Fruit fly (Drosophila melanogaster) whole organism, pupa: ENCODE results near the gene eIF4E5.

ENCODE experiments used
- CG10348 ChIP-seq: fragments of 200-800 bp; sonication (Bioruptor generic); IDR thresholded peaks from 2 replicates; pipeline ENCODE4 v1.3.6; 2022; ENCODE audit warnings: missing biosample characterization, missing genetic modification characterization
- CG12605 ChIP-seq: fragments of 200-800 bp; sonication (Bioruptor generic); IDR thresholded peaks from 2 replicates; pipeline ENCODE4 v1.3.6; 2022; ENCODE audit warnings: missing biosample characterization, missing genetic modification characterization
- CG13204 ChIP-seq: fragments of 200-800 bp; sonication (Bioruptor generic); optimal IDR thresholded peaks from 2 replicates; lab custom pipeline; 2018; ENCODE audit warnings: missing biosample characterization, mild to moderate bottlenecking, missing genetic modification characterization, moderate library complexity
- CG14655 ChIP-seq: fragments of 200-800 bp; sonication (Bioruptor generic); optimal IDR thresholded peaks from 3 replicates; lab custom pipeline; 2017; ENCODE audit warnings: mild to moderate bottlenecking, missing biosample characterization, missing genetic modification reagents, missing genetic modification characterization
- CG15710 ChIP-seq: fragments of 200-800 bp; sonication (Bioruptor generic); optimal IDR thresholded peaks from 2 replicates; lab custom pipeline; 2018; ENCODE audit warnings: missing biosample characterization, mild to moderate bottlenecking, missing genetic modification characterization, moderate library complexity
- CG17806 ChIP-seq: fragments of 200-800 bp; sonication (Bioruptor generic); optimal IDR thresholded peaks from 2 replicates; lab custom pipeline; 2018; ENCODE audit warnings: missing biosample characterization, mild to moderate bottlenecking, missing genetic modification characterization, moderate library complexity
- CG32121 ChIP-seq: fragments of 200-800 bp; sonication (Bioruptor generic); IDR thresholded peaks from 2 replicates; pipeline ENCODE4 v1.3.6; 2022; ENCODE audit warnings: missing biosample characterization, missing genetic modification characterization
- CG34367 ChIP-seq: fragments of 200-800 bp; sonication (Bioruptor generic); optimal IDR thresholded peaks from 2 replicates; lab custom pipeline; 2018; ENCODE audit warnings: missing biosample characterization, mild to moderate bottlenecking, missing genetic modification characterization
- CG4496 ChIP-seq: fragments of 200-800 bp; sonication (Bioruptor generic); IDR thresholded peaks from 3 replicates; pipeline ENCODE4 v1.3.6; 2022; ENCODE audit warnings: missing biosample characterization, missing genetic modification characterization
- CG8159 ChIP-seq: fragments of 200-800 bp; sonication (Bioruptor generic); optimal IDR thresholded peaks from 3 replicates; lab custom pipeline; 2018; ENCODE audit warnings: missing biosample characterization, mild to moderate bottlenecking, missing genetic modification characterization, moderate library complexity
- CG8301 ChIP-seq: fragments of 200-800 bp; sonication (Bioruptor generic); optimal IDR thresholded peaks from 2 replicates; lab custom pipeline; 2018; ENCODE audit warnings: missing biosample characterization, mild to moderate bottlenecking, missing genetic modification characterization
- CG9948 ChIP-seq: fragments of 200-800 bp; sonication (Bioruptor generic); optimal IDR thresholded peaks from 2 replicates; lab custom pipeline; 2018; ENCODE audit warnings: missing biosample characterization, mild to moderate bottlenecking, missing genetic modification characterization, moderate library complexity
- D1 ChIP-seq: fragments of 200-800 bp; sonication (Bioruptor generic); optimal IDR thresholded peaks from 2 replicates; lab custom pipeline; 2018; ENCODE audit warnings: missing biosample characterization, mild to moderate bottlenecking, missing genetic modification characterization, moderate library complexity
- EcR ChIP-seq: fragments of 200-800 bp; sonication (Bioruptor generic); optimal IDR thresholded peaks from 3 replicates; lab custom pipeline; 2019; ENCODE audit warnings: missing biosample characterization, missing genetic modification characterization, mild to moderate bottlenecking, moderate library complexity, missing genetic modification reagents
- Ets98B ChIP-seq: fragments of 200-800 bp; sonication (Bioruptor generic); IDR thresholded peaks from 2 replicates; pipeline ENCODE4 v1.3.6; 2022; ENCODE audit warnings: missing biosample characterization, missing genetic modification characterization
- Pif1A ChIP-seq: fragments of 200-800 bp; sonication (Bioruptor generic); optimal IDR thresholded peaks from 3 replicates; lab custom pipeline; 2016; ENCODE audit warnings: missing biosample characterization, missing genetic modification characterization
- Pif1B ChIP-seq: fragments of 200-800 bp; sonication (Bioruptor generic); optimal IDR thresholded peaks from 3 replicates; lab custom pipeline; 2016; ENCODE audit warnings: missing biosample characterization, missing genetic modification characterization
- Snoo ChIP-seq: fragments of 200-800 bp; sonication (Bioruptor generic); optimal IDR thresholded peaks from 3 replicates; lab custom pipeline; 2017; ENCODE audit warnings: missing biosample characterization, mild to moderate bottlenecking, missing genetic modification characterization, inconsistent platforms
- fd96Ca ChIP-seq: fragments of 200-800 bp; sonication (Bioruptor generic); IDR thresholded peaks from 3 replicates; pipeline ENCODE4 v1.3.6; 2022; ENCODE audit warnings: missing biosample characterization, missing genetic modification characterization
- gl ChIP-seq: fragments of 200-800 bp; sonication (Bioruptor generic); optimal IDR thresholded peaks from 2 replicates; lab custom pipeline; 2018; ENCODE audit warnings: missing biosample characterization, mild to moderate bottlenecking, missing genetic modification characterization
- rn ChIP-seq: fragments of 200-800 bp; sonication (Bioruptor generic); IDR thresholded peaks from 2 replicates; pipeline ENCODE4 v1.3.6; 2022; ENCODE audit warnings: missing biosample characterization, missing genetic modification characterization

Gene eIF4E5

dm6 chr3L:7893840-7894239, 840 bp upstream of the eIF4E5 start:
- TF ChIP-seq rn (GFP tag; lab: Robert Waterston, UW) (no peak), CG8159 (tag; lab: Kevin White, UChicago) (no peak)

DNA sequence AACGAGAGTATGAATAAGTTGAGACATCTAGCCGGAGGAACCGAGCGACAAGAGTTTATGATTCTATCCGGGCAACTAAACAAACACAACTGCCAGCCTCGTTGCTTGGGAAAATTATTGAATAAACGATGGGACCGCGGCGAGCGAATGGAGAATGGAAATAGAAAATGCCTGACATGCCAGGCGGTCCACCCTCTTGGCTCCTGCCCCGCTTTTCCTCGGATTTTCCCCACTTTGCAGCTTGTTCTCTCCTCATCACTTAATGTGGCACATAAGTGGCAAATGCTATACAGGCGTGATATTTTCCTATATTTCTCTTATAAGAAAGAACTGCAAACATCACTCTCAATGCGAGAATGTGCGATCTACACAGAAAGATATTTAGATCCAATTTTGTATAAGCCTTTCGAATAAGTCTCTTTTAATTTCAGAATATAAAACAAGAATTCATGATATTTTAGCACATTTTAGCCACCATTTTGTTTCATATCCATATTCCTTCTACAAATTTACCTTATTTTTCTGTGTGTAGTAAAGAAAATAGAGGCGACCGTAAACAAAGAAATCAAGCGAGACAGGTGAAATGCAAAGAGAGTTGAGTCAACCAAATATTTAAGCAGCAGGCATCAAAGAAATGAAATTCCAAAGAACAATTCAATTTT, 8.9 kb downstream of the eIF4E5 start:
- TF ChIP-seq CG8159 (tag; lab: Kevin White, UChicago) (no peak), D1 (tag; lab: Kevin White, UChicago) (no peak), CG17806 (tag; lab: Kevin White, UChicago) (no peak), CG12605 (GFP tag; lab: Robert Waterston, UW) (peak; percentile 58; the same call in 1 of the 2 replicates), CG8301 (tag; lab: Kevin White, UChicago) (peak; percentile 82), Pif1A (GFP tag; lab: Kevin White, UChicago) (peak; percentile 71), CG13204 (GFP tag; lab: Kevin White, UChicago) (no peak), EcR (no peak), CG15710 (tag; lab: Kevin White, UChicago) (no peak), Ets98B (GFP tag; lab: Robert Waterston, UW) (peak; percentile 83), CG4496 (GFP tag; lab: Robert Waterston, UW) (peak; percentile 79; the same call in 2 of the 3 replicates), rn (GFP tag; lab: Robert Waterston, UW) (0 out of 2 replicates have a peak, but pooled peaks have one; percentile 14), CG14655 (GFP tag; lab: Kevin White, UChicago) (peak; percentile 82), CG10348 (no peak), Pif1B (GFP tag; lab: Kevin White, UChicago) (peak; percentile 51), CG9948 (no peak), gl (no peak), CG34367 (tag; lab: Kevin White, UChicago) (no peak), fd96Ca (GFP tag; lab: Robert Waterston, UW) (no peak), Snoo (tag; lab: Kevin White, UChicago) (no peak), CG32121 (GFP tag; lab: Robert Waterston, UW) (peak; percentile 79)
- TF ChIP-seq, all 21 proteins: peak for 9

DNA sequence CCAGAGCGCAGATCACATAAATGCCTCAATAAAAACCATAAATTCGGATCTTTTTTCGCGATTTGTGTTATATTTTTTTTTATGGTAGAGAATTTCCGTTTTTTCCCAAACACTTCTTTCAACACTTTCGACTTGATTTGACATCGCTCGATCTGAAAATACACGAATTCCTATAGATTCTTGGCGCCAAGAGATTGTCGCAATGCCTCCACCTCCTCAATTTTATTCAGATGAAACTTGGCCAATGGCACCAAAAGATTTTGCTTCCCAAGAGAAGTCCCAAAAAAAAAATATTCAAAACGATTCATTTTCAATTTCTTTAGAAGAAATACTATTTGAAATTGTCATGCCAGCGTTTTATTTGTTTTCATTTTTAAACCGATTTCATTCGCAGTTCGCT, 9.9 kb downstream of the eIF4E5 start:
- TF ChIP-seq Ets98B (GFP tag; lab: Robert Waterston, UW) (no peak), CG4496 (GFP tag; lab: Robert Waterston, UW) (no peak), CG12605 (GFP tag; lab: Robert Waterston, UW) (no peak), Snoo (tag; lab: Kevin White, UChicago) (no peak), Pif1A (GFP tag; lab: Kevin White, UChicago) (no peak), fd96Ca (GFP tag; lab: Robert Waterston, UW) (no peak), CG15710 (tag; lab: Kevin White, UChicago) (no peak), CG17806 (tag; lab: Kevin White, UChicago) (no peak)

dm6 chr3L:7909695-7910463, 15.2 kb downstream of the eIF4E5 start:
- TF ChIP-seq CG14655 (GFP tag; lab: Kevin White, UChicago), result peak; percentile 24
- no peak for TF ChIP-seq EcR

DNA sequence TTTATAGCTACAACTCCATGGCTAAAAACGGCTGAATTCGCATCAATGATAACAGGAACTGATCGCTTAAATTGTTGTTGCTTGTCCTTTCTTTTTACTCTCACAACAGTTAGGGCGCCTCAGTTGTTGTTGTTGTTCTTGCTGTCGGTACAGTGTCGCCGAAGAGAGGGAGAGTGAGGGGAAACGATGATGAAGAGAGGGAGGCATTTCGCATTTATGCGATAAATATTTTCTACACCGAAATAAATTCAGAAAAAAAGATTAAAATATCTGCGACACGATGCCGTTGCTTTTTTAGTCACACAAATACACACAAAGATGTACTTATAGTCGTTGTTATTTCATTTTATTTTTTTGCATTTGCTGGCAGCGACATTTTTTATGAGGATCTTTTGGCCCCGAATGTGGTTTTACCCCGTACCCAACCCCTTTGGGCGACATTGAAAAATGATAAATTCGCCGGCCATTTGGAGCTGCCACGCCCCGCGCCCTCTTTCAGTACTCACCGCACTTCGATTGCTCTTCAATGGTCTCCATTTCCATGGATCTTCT, 16.3 kb downstream of the eIF4E5 start:
- no peak for TF ChIP-seq CG14655 (GFP tag; lab: Kevin White, UChicago)
- TF ChIP-seq D1 (tag; lab: Kevin White, UChicago), result no peak
- TF ChIP-seq CG32121 (GFP tag; lab: Robert Waterston, UW), result no peak
- TF ChIP-seq CG8301 (tag; lab: Kevin White, UChicago), result no peak
- TF ChIP-seq CG13204 (GFP tag; lab: Kevin White, UChicago), result no peak
- no peak for TF ChIP-seq CG10348
- TF ChIP-seq CG12605 (GFP tag; lab: Robert Waterston, UW), result no peak
- TF ChIP-seq, all 21 proteins: peak for 0

DNA sequence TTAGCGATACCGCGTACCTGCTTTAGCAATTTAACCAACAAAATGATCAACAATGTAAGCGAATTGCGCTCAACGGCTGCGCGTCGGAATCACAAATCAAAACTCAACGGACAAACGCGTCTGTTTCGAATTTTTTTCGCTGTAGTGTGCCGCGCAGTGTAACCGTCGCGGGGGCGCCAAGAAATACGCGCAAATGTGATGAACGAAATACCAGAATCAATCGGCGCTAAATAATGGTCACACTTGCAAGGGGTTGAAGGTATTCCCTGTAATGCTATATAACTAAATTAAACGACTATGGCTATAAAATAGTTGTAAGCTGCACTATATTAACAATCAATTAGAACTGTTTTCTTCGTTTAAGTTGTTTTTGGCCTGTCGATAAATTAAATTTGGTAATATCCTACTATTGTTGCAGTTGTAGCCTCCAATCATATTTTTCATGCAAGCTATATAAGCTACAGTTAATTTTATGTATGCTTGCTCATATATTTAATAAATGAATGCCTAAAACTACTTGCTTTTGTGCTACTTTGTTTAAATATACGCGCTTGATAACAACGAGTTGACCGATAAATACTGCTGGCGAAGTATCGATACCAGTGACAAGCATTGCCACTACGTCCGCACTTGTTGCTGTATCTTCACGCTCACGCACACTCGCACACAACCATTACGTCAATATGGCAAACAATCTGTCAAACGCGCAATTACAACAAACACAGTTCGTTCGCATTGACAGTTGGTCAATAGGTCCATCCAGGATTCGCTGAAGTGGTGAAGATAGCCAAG, 17.3 kb downstream of the eIF4E5 start, which contains the start of the genes pbl and CG8281:
TSS of gene pbl (minus strand) at position 190 of the 792 bp plus-strand sequence.
TSS of gene CG8281 (plus strand) at position 699 of the 792 bp plus-strand sequence.
- peak; percentile 26 for TF ChIP-seq CG34367 (tag; lab: Kevin White, UChicago)
- TF ChIP-seq CG15710 (tag; lab: Kevin White, UChicago), result peak; percentile 41
- peak; percentile 10; the same call in 1 of the 3 replicates for TF ChIP-seq fd96Ca (GFP tag; lab: Robert Waterston, UW)
- TF ChIP-seq CG10348, result no peak
- TF ChIP-seq EcR, result no peak
- TF ChIP-seq CG8301 (tag; lab: Kevin White, UChicago), result peak; percentile 26
- peak; percentile 44 for TF ChIP-seq CG12605 (GFP tag; lab: Robert Waterston, UW)
- no peak for TF ChIP-seq CG13204 (GFP tag; lab: Kevin White, UChicago)
- no peak for TF ChIP-seq Pif1B (GFP tag; lab: Kevin White, UChicago)
- peak; percentile 71 for TF ChIP-seq CG4496 (GFP tag; lab: Robert Waterston, UW)
- 0 out of 2 replicates have a peak, but pooled peaks have one; percentile 43 for TF ChIP-seq CG32121 (GFP tag; lab: Robert Waterston, UW)
- TF ChIP-seq CG8159 (tag; lab: Kevin White, UChicago), result peak; percentile 7
- peak; percentile 27; the same call in 1 of the 2 replicates for TF ChIP-seq rn (GFP tag; lab: Robert Waterston, UW)
- TF ChIP-seq CG14655 (GFP tag; lab: Kevin White, UChicago), result no peak
- TF ChIP-seq CG9948, result peak; percentile 0
- peak; percentile 56 for TF ChIP-seq Ets98B (GFP tag; lab: Robert Waterston, UW)
- TF ChIP-seq CG17806 (tag; lab: Kevin White, UChicago), result peak; percentile 26
- no peak for TF ChIP-seq gl
